Fruit fly (Drosophila melanogaster) whole organism, prepupa: ENCODE measurements around the gene obst-H.

Source experiments
- Blimp-1 ChIP-seq: fragments of 200-800 bp; sonication (Bioruptor generic); optimal IDR thresholded peaks from 3 replicates; lab custom pipeline; 2017; ENCODE audit warnings: missing biosample characterization, missing genetic modification characterization, mild to moderate bottlenecking, moderate library complexity, missing genetic modification reagents
- CG10669 ChIP-seq: fragments of 200-800 bp; sonication (Bioruptor generic); optimal IDR thresholded peaks from 3 replicates; lab custom pipeline; 2018; ENCODE audit warnings: missing biosample characterization, mild to moderate bottlenecking, missing genetic modification characterization, moderate library complexity
- CG11294 ChIP-seq: fragments of 200-800 bp; sonication (Bioruptor generic); IDR thresholded peaks from 2 replicates; pipeline ENCODE4 v1.3.6; 2022; ENCODE audit warnings: missing biosample characterization, missing genetic modification characterization
- CG11762 ChIP-seq: fragments of 200-800 bp; sonication (Bioruptor generic); optimal IDR thresholded peaks from 3 replicates; lab custom pipeline; 2016; ENCODE audit warnings: missing biosample characterization, missing genetic modification characterization; ENCODE audit not compliant: insufficient read depth
- CG15336 ChIP-seq: fragments of 200-800 bp; sonication (Bioruptor generic); IDR thresholded peaks from 2 replicates; pipeline ENCODE4 v1.3.6; 2022; ENCODE audit warnings: missing biosample characterization, missing genetic modification characterization
- CG1621 ChIP-seq: fragments of 200-800 bp; sonication (Bioruptor generic); optimal IDR thresholded peaks from 3 replicates; lab custom pipeline; 2018; ENCODE audit warnings: missing biosample characterization, mild to moderate bottlenecking, missing genetic modification characterization
- CG3032 ChIP-seq: fragments of 200-800 bp; optimal IDR thresholded peaks from 2 replicates; lab custom pipeline; 2019; ENCODE audit warnings: missing biosample characterization, mild to moderate bottlenecking, missing genetic modification characterization, moderate library complexity
- CG32006 ChIP-seq: fragments of 200-800 bp; sonication (Bioruptor generic); optimal IDR thresholded peaks from 3 replicates; lab custom pipeline; 2017; ENCODE audit warnings: missing biosample characterization, mild to moderate bottlenecking, missing genetic modification characterization
- CG3919 ChIP-seq: fragments of 200-800 bp; sonication (Bioruptor generic); optimal IDR thresholded peaks from 3 replicates; lab custom pipeline; 2016; ENCODE audit warnings: missing biosample characterization, missing genetic modification characterization
- CG4318 ChIP-seq: fragments of 200-800 bp; sonication (Bioruptor generic); optimal IDR thresholded peaks from 3 replicates; lab custom pipeline; 2017; ENCODE audit warnings: missing biosample characterization, mild to moderate bottlenecking, missing genetic modification characterization
- CG6163 ChIP-seq: fragments of 200-800 bp; sonication (Bioruptor generic); IDR thresholded peaks from 3 replicates; pipeline ENCODE4 v1.3.6; 2022; ENCODE audit warnings: missing biosample characterization, missing genetic modification characterization
- CG6276 ChIP-seq: fragments of 200-800 bp; sonication (Bioruptor generic); optimal IDR thresholded peaks from 2 replicates; lab custom pipeline; 2017; ENCODE audit warnings: missing biosample characterization, mild to moderate bottlenecking, missing genetic modification characterization
- CG6792 ChIP-seq: fragments of 200-800 bp; sonication (Bioruptor generic); optimal IDR thresholded peaks from 3 replicates; lab custom pipeline; 2016; ENCODE audit warnings: missing biosample characterization, missing genetic modification characterization
- CG6808 ChIP-seq: fragments of 200-800 bp; sonication (Bioruptor generic); optimal IDR thresholded peaks from 3 replicates; lab custom pipeline; 2017; ENCODE audit warnings: missing biosample characterization, missing genetic modification characterization, mild to moderate bottlenecking, moderate library complexity, missing genetic modification reagents
- CG6854 ChIP-seq: fragments of 200-800 bp; sonication (Bioruptor generic); optimal IDR thresholded peaks from 2 replicates; lab custom pipeline; 2017; ENCODE audit warnings: missing biosample characterization, mild to moderate bottlenecking, missing genetic modification characterization
- CG8632 ChIP-seq: fragments of 200-800 bp; sonication (Bioruptor generic); optimal IDR thresholded peaks from 3 replicates; lab custom pipeline; 2016; ENCODE audit warnings: missing biosample characterization, missing genetic modification characterization
- Eip75B ChIP-seq: fragments of 200-800 bp; sonication (Bioruptor generic); optimal IDR thresholded peaks from 3 replicates; lab custom pipeline; 2016; ENCODE audit warnings: missing biosample characterization, missing genetic modification characterization
- Eip78C ChIP-seq: fragments of 200-800 bp; sonication (Bioruptor generic); peaks from one replicate; lab custom pipeline; 2016; ENCODE audit warnings: missing biosample characterization, missing genetic modification characterization
- Eip93F ChIP-seq: fragments of 200-800 bp; sonication (Bioruptor generic); optimal IDR thresholded peaks from 2 replicates; lab custom pipeline; 2016; ENCODE audit warnings: missing biosample characterization, mild to moderate bottlenecking, missing genetic modification characterization
- Ets21C ChIP-seq: fragments of 200-800 bp; sonication (Bioruptor generic); optimal IDR thresholded peaks from 3 replicates; lab custom pipeline; 2016; ENCODE audit warnings: missing biosample characterization, missing genetic modification characterization
- Ets96B ChIP-seq: fragments of 200-800 bp; optimal IDR thresholded peaks from 2 replicates; lab custom pipeline; 2019; ENCODE audit warnings: missing biosample characterization, mild to moderate bottlenecking, missing genetic modification characterization, moderate library complexity
- Gug ChIP-seq: fragments of 200-800 bp; sonication (Bioruptor generic); IDR thresholded peaks from 2 replicates; pipeline ENCODE4 v1.3.6; 2022; ENCODE audit warnings: missing biosample characterization, missing genetic modification characterization
- Hr38 ChIP-seq: sonication (Bioruptor generic); optimal IDR thresholded peaks from 2 replicates; lab custom pipeline; 2016; ENCODE audit warnings: missing biosample characterization, missing genetic modification characterization
- Hr4 ChIP-seq: fragments of 200-800 bp; sonication (Bioruptor generic); optimal IDR thresholded peaks from 3 replicates; lab custom pipeline; 2016; ENCODE audit warnings: missing biosample characterization, missing genetic modification characterization
- Lpt ChIP-seq: fragments of 200-800 bp; sonication (Bioruptor generic); optimal IDR thresholded peaks from 3 replicates; lab custom pipeline; 2016; ENCODE audit warnings: missing biosample characterization, missing genetic modification characterization
- Sox102F ChIP-seq: fragments of 200-800 bp; sonication (Bioruptor generic); optimal IDR thresholded peaks from 2 replicates; lab custom pipeline; 2016; ENCODE audit warnings: missing biosample characterization, mild to moderate bottlenecking, missing genetic modification characterization
- Sox14 ChIP-seq: fragments of 200-800 bp; sonication (Bioruptor generic); optimal IDR thresholded peaks from 3 replicates; lab custom pipeline; 2016; ENCODE audit warnings: missing biosample characterization, missing genetic modification characterization
- Sox15 ChIP-seq: fragments of 200-800 bp; sonication (Bioruptor generic); optimal IDR thresholded peaks from 3 replicates; lab custom pipeline; 2016; ENCODE audit warnings: missing biosample characterization, missing genetic modification characterization
- acj6 ChIP-seq: fragments of 200-800 bp; sonication (Bioruptor generic); optimal IDR thresholded peaks from 3 replicates; lab custom pipeline; 2016; ENCODE audit warnings: missing biosample characterization, missing genetic modification characterization
- cyc ChIP-seq: fragments of 200-800 bp; sonication (Bioruptor generic); optimal IDR thresholded peaks from 3 replicates; lab custom pipeline; 2016; ENCODE audit warnings: missing biosample characterization, missing genetic modification characterization
- dac ChIP-seq: fragments of 200-800 bp; sonication (Bioruptor generic); optimal IDR thresholded peaks from 2 replicates; lab custom pipeline; 2017; ENCODE audit warnings: missing biosample characterization, mild to moderate bottlenecking, missing genetic modification characterization
- dsx ChIP-seq: fragments of 200-800 bp; optimal IDR thresholded peaks from 3 replicates; lab custom pipeline; 2019; ENCODE audit warnings: missing biosample characterization, mild to moderate bottlenecking, missing genetic modification characterization, moderate library complexity; ENCODE audit not compliant: poor library complexity, severe bottlenecking
- eg ChIP-seq: fragments of 200-800 bp; sonication (Bioruptor generic); IDR thresholded peaks from 3 replicates; pipeline ENCODE4 v1.3.6; 2022; ENCODE audit warnings: missing biosample characterization, missing genetic modification characterization
- esn ChIP-seq: fragments of 200-800 bp; sonication (Bioruptor generic); optimal IDR thresholded peaks from 2 replicates; lab custom pipeline; 2016; ENCODE audit warnings: missing biosample characterization, mild to moderate bottlenecking, missing genetic modification characterization, moderate library complexity
- fd59A ChIP-seq: fragments of 200-800 bp; sonication (Bioruptor generic); optimal IDR thresholded peaks from 2 replicates; lab custom pipeline; 2017; ENCODE audit warnings: missing biosample characterization, mild to moderate bottlenecking, missing genetic modification characterization, missing genetic modification reagents
- fkh ChIP-seq: fragments of 200-800 bp; sonication (Bioruptor generic); optimal IDR thresholded peaks from 3 replicates; lab custom pipeline; 2017; ENCODE audit warnings: missing biosample characterization, mild to moderate bottlenecking, missing genetic modification characterization, moderate library complexity
- lz ChIP-seq: fragments of 200-800 bp; sonication (Bioruptor generic); optimal IDR thresholded peaks from 3 replicates; lab custom pipeline; 2016; ENCODE audit warnings: missing biosample characterization, missing genetic modification characterization
- net ChIP-seq: fragments of 200-800 bp; sonication (Bioruptor generic); optimal IDR thresholded peaks from 3 replicates; lab custom pipeline; 2016; ENCODE audit warnings: missing biosample characterization, missing genetic modification characterization
- pdm3 ChIP-seq: fragments of 200-800 bp; sonication (Bioruptor generic); optimal IDR thresholded peaks from 3 replicates; lab custom pipeline; 2016; ENCODE audit warnings: missing biosample characterization, missing genetic modification characterization
- spab ChIP-seq: fragments of 200-800 bp; sonication (Bioruptor generic); optimal IDR thresholded peaks from 2 replicates; lab custom pipeline; 2017; ENCODE audit warnings: missing biosample characterization, mild to moderate bottlenecking, missing genetic modification characterization, missing genetic modification reagents
- ss ChIP-seq, 2 experiments: fragments of 200-800 bp; sonication (Bioruptor generic); optimal IDR thresholded peaks; 2 replicates in 1 of 2; 3 replicates in 1 of 2; lab custom pipeline; 2017 to 2018; ENCODE audit warnings: mild to moderate bottlenecking in 2 of 2, missing biosample characterization in 2 of 2, missing genetic modification characterization in 2 of 2, moderate library complexity in 1 of 2
- svp ChIP-seq: fragments of 200-800 bp; sonication (Bioruptor generic); peaks from one replicate; lab custom pipeline; 2016; ENCODE audit warnings: missing biosample characterization, missing genetic modification characterization
- topi ChIP-seq: fragments of 200-800 bp; sonication (Bioruptor generic); optimal IDR thresholded peaks from 3 replicates; lab custom pipeline; 2016; ENCODE audit warnings: missing biosample characterization, missing genetic modification characterization
- vri ChIP-seq: fragments of 200-800 bp; sonication (Bioruptor generic); optimal IDR thresholded peaks from 3 replicates; lab custom pipeline; 2016; ENCODE audit warnings: missing biosample characterization, mild to moderate bottlenecking, missing genetic modification characterization

The obst-H gene

DNA sequence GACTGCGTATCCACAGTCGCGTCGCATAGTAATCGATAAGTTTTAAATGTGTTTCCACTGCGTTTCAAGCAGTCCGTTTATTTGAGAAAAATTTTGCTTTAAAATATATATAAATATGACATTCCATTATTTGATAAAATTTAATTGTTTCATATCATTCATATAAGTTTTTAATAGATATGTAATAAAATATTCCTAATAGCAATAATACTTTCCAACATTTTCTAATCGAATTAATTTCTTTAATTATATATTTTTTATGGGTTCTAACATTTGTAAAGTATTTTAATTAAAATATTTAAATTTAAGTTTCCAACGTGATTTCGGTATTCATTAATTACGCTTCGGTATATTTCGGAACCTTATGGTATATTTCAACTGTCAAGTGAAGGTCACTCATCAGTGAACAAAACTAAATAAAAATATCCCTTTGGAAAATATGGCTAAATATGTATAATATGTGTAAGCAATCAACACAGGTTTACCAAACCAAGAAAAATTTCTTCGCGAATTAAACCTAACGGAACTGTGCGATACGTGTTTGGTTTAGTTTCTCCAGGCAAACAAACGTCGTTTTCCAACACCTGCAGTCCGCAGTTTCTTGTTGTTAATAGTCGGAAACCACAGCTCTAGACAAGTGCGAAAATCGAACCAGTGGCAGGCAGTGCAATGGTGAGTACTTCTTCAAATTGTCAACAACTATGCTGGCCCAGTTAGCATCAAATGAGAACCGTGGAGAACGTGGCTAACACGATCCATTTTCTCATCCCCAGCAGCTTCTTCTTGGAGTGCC lies 34.2 kb upstream of the obst-H start, which contains the start of the genes CG7739 and SCCRO (continued):
- TF ChIP-seq CG4318 (GFP tag; lab: Kevin White, UChicago) (no peak), acj6 (GFP tag; lab: Kevin White, UChicago) (peak; percentile 33), topi (GFP tag; lab: Kevin White, UChicago) (peak; percentile 15), Sox15 (no peak), CG6854 (no peak), lz (GFP tag; lab: Kevin White, UChicago) (peak; percentile 17), fkh (GFP tag; lab: Kevin White, UChicago) (peak; percentile 42), CG6163 (peak; percentile 51; the same call in 2 of the 3 replicates), CG3919 (GFP tag; lab: Kevin White, UChicago) (peak; percentile 50), CG6276 (GFP tag; lab: Kevin White, UChicago) (no peak), svp (GFP tag; lab: Kevin White, UChicago) (peak; percentile 71), dac (GFP tag; lab: Kevin White, UChicago) (no peak), ss (GFP tag; optimal IDR thresholded peaks at IDR 0.05; lab: Kevin White, UChicago) (no peak), CG11762 (GFP tag; lab: Kevin White, UChicago) (no peak), CG3032 (tag; lab: Kevin White, UChicago) (peak; percentile 59)
- TF ChIP-seq, all 60 proteins: peak for 30

DNA sequence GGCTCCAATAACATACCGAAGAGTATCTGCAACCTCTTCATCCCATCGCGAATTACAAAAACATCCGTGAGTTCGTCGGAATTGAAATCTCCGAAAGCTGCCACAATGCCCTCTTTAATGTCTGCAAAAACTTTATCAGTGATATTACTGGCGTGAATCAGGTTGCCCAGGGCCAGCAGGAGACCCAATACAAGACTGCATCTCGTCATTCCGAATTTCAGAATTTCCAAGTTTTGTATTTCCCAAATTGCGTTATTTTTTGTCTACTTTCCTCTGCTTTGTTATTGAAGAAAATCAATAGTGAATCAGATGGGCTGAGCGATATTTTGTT lies 33.6 kb upstream of the obst-H start:
- peak; percentile 17 for TF ChIP-seq Eip78C
- no peak for TF ChIP-seq ss (GFP tag; optimal IDR thresholded peaks at IDR 0.05; lab: Kevin White, UChicago)

DNA sequence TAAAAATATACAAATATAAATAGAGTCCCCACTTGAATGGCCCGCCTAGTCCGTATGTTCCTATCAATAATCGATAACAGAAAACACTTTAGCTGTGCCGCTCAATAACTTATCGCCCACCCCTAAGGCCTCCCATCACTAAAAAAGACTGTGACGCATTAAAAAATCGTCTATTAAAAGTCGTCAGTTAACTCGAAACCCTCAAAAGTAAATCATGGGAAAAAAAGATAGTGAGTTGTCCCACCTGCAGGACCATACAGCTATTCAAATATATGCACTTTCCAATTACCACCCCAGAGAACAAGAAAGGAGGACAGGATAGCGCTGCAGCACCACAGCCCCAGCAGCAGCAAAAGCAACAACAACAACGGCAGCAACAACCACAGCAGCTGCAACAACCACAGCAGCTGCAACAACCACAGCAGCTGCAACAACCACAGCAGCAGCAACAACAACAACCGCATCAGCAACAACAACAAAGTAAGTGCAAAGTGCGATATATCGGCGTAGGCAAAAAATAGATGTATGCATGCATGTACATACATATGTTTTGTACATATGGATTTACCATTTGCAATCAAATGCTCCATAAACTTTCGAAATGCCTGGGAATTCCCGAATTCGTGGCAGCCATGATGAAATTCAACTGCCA lies 25.1 kb upstream of the obst-H start, which contains the start of gene AGO2:
AGO2 (plus strand) TSS at position 121 of the 652 bp plus-strand sequence.
- TF ChIP-seq svp (GFP tag; lab: Kevin White, UChicago) (peak; percentile 55), Gug (GFP tag; lab: Robert Waterston, UW) (peak; percentile 81), Hr4 (GFP tag; lab: Kevin White, UChicago) (no peak), CG3919 (GFP tag; lab: Kevin White, UChicago) (peak; percentile 85), CG6792 (GFP tag; lab: Kevin White, UChicago) (no peak), cyc (GFP tag; lab: Kevin White, UChicago) (no peak), Hr38 (no peak), Sox102F (GFP tag; lab: Kevin White, UChicago) (no peak), fkh (GFP tag; lab: Kevin White, UChicago) (no peak), CG32006 (no peak), CG15336 (peak; percentile 44; the same call in 1 of the 2 replicates), CG8632 (GFP tag; lab: Kevin White, UChicago) (no peak), Blimp-1 (GFP tag; lab: Kevin White, UChicago) (peak; percentile 56), Lpt (GFP tag; lab: Kevin White, UChicago) (peak; percentile 87), pdm3 (GFP tag; lab: Kevin White, UChicago) (no peak), CG1621 (tag; lab: Kevin White, UChicago) (peak; percentile 65), esn (GFP tag; lab: Kevin White, UChicago) (peak; percentile 43), net (GFP tag; lab: Kevin White, UChicago) (no peak), Sox14 (GFP tag; lab: Kevin White, UChicago) (peak; percentile 18), topi (GFP tag; lab: Kevin White, UChicago) (peak; percentile 50), acj6 (GFP tag; lab: Kevin White, UChicago) (no peak), vri (GFP tag; lab: Kevin White, UChicago) (peak; percentile 30), dsx (GFP tag; lab: Kevin White, UChicago) (peak; percentile 94), Eip93F (GFP tag; lab: Kevin White, UChicago) (no peak), spab (GFP tag; lab: Kevin White, UChicago) (peak; percentile 91), CG6808 (GFP tag; lab: Kevin White, UChicago) (peak; percentile 91), fd59A (GFP tag; lab: Kevin White, UChicago) (no peak), Eip75B (GFP tag; lab: Kevin White, UChicago) (peak; percentile 54), CG11294 (GFP tag; lab: Robert Waterston, UW) (no peak; the same call in 1 of the 2 replicates), CG3032 (tag; lab: Kevin White, UChicago) (peak; percentile 85), CG4318 (GFP tag; lab: Kevin White, UChicago) (no peak), CG10669 (GFP tag; lab: Kevin White, UChicago) (peak; percentile 87), Ets21C (no peak), dac (GFP tag; lab: Kevin White, UChicago) (peak; percentile 56), eg (GFP tag; lab: Robert Waterston, UW) (peak; percentile 91; the same call in 2 of the 3 replicates), Ets96B (peak; percentile 47)
